Fruit fly (Drosophila melanogaster): Measurements from ENCODE around the gene CG15894.
A peak's percentile ranks its signal among the peaks of the same experiment; 100 is the strongest.

CG15894 gene

DNA sequence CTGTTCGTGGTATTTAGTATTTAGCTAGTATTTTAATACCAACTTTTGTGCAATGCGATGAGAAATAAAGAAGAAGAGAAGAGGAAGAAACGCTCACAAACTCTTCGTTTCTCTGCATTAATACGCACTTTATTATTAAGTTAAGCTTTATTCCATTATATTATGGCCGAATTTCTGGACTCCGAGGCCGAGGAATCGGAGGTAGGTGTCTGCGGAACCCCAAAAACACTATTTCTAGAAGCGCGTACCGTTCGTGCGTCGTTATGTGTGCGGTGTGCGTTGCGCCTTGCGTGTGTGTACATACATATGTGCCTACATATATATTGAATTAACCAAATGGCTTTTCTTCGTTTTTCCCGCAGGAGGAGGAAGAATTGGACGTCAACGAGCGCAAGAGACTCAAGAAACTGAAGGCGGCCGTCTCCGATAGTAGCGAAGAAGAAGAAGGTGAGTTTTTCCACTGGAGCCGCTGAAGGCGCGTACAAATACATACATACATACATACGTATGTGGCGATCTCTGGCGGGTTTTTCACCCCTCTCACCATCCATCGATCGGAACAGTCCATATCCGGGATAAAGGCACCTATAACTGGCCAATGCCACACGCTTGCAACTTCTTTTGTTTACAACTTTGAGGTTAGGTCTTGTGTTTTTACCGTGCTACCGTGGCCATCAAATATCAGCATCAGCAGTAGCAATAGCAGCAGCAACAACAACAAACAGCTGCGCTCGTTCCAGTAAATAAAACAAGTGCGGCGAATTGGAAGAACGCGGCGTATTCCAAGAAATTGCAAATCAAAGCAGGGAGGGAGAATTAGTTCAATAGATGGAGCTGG is 41.0 kb upstream of the CG15894 start, which contains the start of gene Spt6:
Gene Spt6 (plus strand): TSS at position 53 of the 838 bp plus-strand sequence.
- TF ChIP-seq pan (optimal IDR thresholded peaks at IDR 0.05) (no peak), Rel (GFP tag; optimal IDR thresholded peaks at IDR 0.05) (no peak), Rel (tag; optimal IDR thresholded peaks at IDR 0.05) (peak; percentile 3)

DNA sequence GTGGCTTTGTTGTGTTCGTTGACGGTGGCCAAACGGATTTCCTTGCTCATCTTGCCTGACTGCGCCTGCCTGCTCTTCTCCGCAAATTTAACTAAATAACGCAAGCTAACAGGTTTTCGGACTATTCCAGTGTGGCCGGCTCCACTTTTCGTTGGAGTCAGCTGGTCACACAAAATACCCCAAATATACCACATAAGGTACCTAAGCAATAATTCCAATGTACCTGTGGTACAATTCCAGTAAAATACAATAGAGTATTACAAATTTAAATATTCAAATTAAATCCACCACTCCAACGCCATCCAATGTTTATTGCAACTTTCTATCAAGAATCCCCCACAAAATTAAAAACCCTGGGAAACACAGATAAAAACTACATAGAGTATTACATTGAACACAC is 32.4 kb upstream of the CG15894 start, which contains the start of gene CG3566:
Gene CG3566 (minus strand): TSS at position 135 of the 400 bp plus-strand sequence.
- TF ChIP-seq tai (GFP tag; optimal IDR thresholded peaks at IDR 0.05) (no peak), h (GFP tag; optimal IDR thresholded peaks at IDR 0.05) (no peak), dsf (GFP tag; optimal IDR thresholded peaks at IDR 0.05; ENCODE audit: borderline replicate concordance) (no peak), pan (optimal IDR thresholded peaks at IDR 0.05) (no peak), Sp1 (GFP tag; optimal IDR thresholded peaks at IDR 0.05) (peak; percentile 13), Rel (GFP tag; optimal IDR thresholded peaks at IDR 0.05) (no peak), Rel (tag; optimal IDR thresholded peaks at IDR 0.05) (peak; percentile 80), lola (GFP tag; optimal IDR thresholded peaks at IDR 0.05) (no peak), Dfd (GFP tag; optimal IDR thresholded peaks at IDR 0.05) (no peak), Jra (GFP tag; optimal IDR thresholded peaks at IDR 0.05) (no peak), dmrt93B (GFP tag; optimal IDR thresholded peaks at IDR 0.05) (no peak), CG32264 (GFP tag; optimal IDR thresholded peaks at IDR 0.05) (no peak), dl (GFP tag; optimal IDR thresholded peaks at IDR 0.05; ENCODE audit: insufficient read depth in 1 of 2, partially characterized antibody in 2 of 2) (no peak), N (GFP tag; optimal IDR thresholded peaks at IDR 0.05) (no peak), Dif (GFP tag; optimal IDR thresholded peaks at IDR 0.05; ENCODE audit: partially characterized antibody) (no peak), CrebA (GFP tag; optimal IDR thresholded peaks at IDR 0.05; ENCODE audit: borderline replicate concordance) (no peak), Hr83 (GFP tag; optimal IDR thresholded peaks at IDR 0.05; ENCODE audit: poor library complexity, severe bottlenecking) (peak; percentile 16), foxo (GFP tag; optimal IDR thresholded peaks at IDR 0.05) (peak in 1 of 2 experiments; percentile 27), br (GFP tag; optimal IDR thresholded peaks at IDR 0.05) (no peak), CG9705 (GFP tag; optimal IDR thresholded peaks at IDR 0.05) (no peak), woc (GFP tag; optimal IDR thresholded peaks at IDR 0.05) (peak; percentile 73), rgr (GFP tag; optimal IDR thresholded peaks at IDR 0.05) (peak; percentile 11), Hnf4 (GFP tag; optimal IDR thresholded peaks at IDR 0.05) (no peak), psq (GFP tag; optimal IDR thresholded peaks at IDR 0.05) (no peak), GATAd (GFP tag; optimal IDR thresholded peaks at IDR 0.05) (no peak), Mio (GFP tag; optimal IDR thresholded peaks at IDR 0.05) (no peak), Myc (optimal IDR thresholded peaks at IDR 0.05) (peak; percentile 66), jim (GFP tag; optimal IDR thresholded peaks at IDR 0.05) (no peak), fru (GFP tag; optimal IDR thresholded peaks at IDR 0.05) (peak; percentile 37), brk (GFP tag; optimal IDR thresholded peaks at IDR 0.05) (no peak), Abd-B (GFP tag; optimal IDR thresholded peaks at IDR 0.05) (no peak)

- TF ChIP-seq CrebA (GFP tag; optimal IDR thresholded peaks at IDR 0.05; ENCODE audit: borderline replicate concordance) (no peak), CG9705 (GFP tag; optimal IDR thresholded peaks at IDR 0.05) (no peak), tai (GFP tag; optimal IDR thresholded peaks at IDR 0.05) (no peak), Abd-B (GFP tag; optimal IDR thresholded peaks at IDR 0.05) (no peak), woc (GFP tag; optimal IDR thresholded peaks at IDR 0.05) (peak; percentile 5), jim (GFP tag; optimal IDR thresholded peaks at IDR 0.05) (no peak), dmrt93B (GFP tag; optimal IDR thresholded peaks at IDR 0.05) (no peak), psq (GFP tag; optimal IDR thresholded peaks at IDR 0.05) (no peak), Hr83 (GFP tag; optimal IDR thresholded peaks at IDR 0.05; ENCODE audit: poor library complexity, severe bottlenecking) (peak; percentile 60), h (GFP tag; optimal IDR thresholded peaks at IDR 0.05) (peak; percentile 43), GATAd (GFP tag; optimal IDR thresholded peaks at IDR 0.05) (no peak), Dif (GFP tag; optimal IDR thresholded peaks at IDR 0.05; ENCODE audit: partially characterized antibody) (peak; percentile 12), Hnf4 (GFP tag; optimal IDR thresholded peaks at IDR 0.05) (no peak), dsf (GFP tag; optimal IDR thresholded peaks at IDR 0.05; ENCODE audit: borderline replicate concordance) (no peak), OdsH (GFP tag; optimal IDR thresholded peaks at IDR 0.05) (peak; percentile 6), Jra (GFP tag; optimal IDR thresholded peaks at IDR 0.05) (no peak), sage (GFP tag; optimal IDR thresholded peaks at IDR 0.05) (no peak), rgr (GFP tag; optimal IDR thresholded peaks at IDR 0.05) (peak; percentile 22), dl (GFP tag; optimal IDR thresholded peaks at IDR 0.05; ENCODE audit: insufficient read depth in 1 of 2, partially characterized antibody in 2 of 2) (no peak), HLH106 (tag; optimal IDR thresholded peaks at IDR 0.05) (no peak), sv (GFP tag; optimal IDR thresholded peaks at IDR 0.05) (peak; percentile 11), CG32264 (GFP tag; optimal IDR thresholded peaks at IDR 0.05) (no peak), foxo (GFP tag; optimal IDR thresholded peaks at IDR 0.05) (peak in 1 of 2 experiments; percentile 24), usp (GFP tag; optimal IDR thresholded peaks at IDR 0.05) (no peak), br (GFP tag; optimal IDR thresholded peaks at IDR 0.05) (peak; percentile 50), ey (GFP tag; optimal IDR thresholded peaks at IDR 0.05) (no peak), Hr78 (GFP tag; optimal IDR thresholded peaks at IDR 0.05) (no peak), pan (optimal IDR thresholded peaks at IDR 0.05) (no peak), Dfd (GFP tag; optimal IDR thresholded peaks at IDR 0.05) (no peak), fru (GFP tag; optimal IDR thresholded peaks at IDR 0.05) (peak; percentile 9), Vsx2 (GFP tag; optimal IDR thresholded peaks at IDR 0.05; ENCODE audit: partially characterized antibody) (no peak), Mio (GFP tag; optimal IDR thresholded peaks at IDR 0.05) (no peak), Sp1 (GFP tag; optimal IDR thresholded peaks at IDR 0.05) (peak; percentile 54), lola (GFP tag; optimal IDR thresholded peaks at IDR 0.05) (no peak)
Measured at dm6 chrX:6278879-6279628, 30.0 kb upstream of the CG15894 start.

All from whole organism, wandering third instar larva.